Worm (Caenorhabditis elegans) whole organism, L1 larva: ENCODE measurements around the gene C29E4.10.

ENCODE experiments used
- C16A3.4 ChIP-seq: fragments of 150-350 bp; optimal IDR thresholded peaks from 2 replicates; lab custom pipeline; 2014; ENCODE audit warnings: missing biosample characterization, missing genetic modification characterization
- alr-1 ChIP-seq: fragments of 200-800 bp; sonication (Bioruptor generic); optimal IDR thresholded peaks from 2 replicates; lab custom pipeline; 2018; ENCODE audit warnings: borderline replicate concordance, mild to moderate bottlenecking, missing genetic modification characterization, missing compliant biosample characterization
- dpl-1 ChIP-seq, 3 experiments: fragments of 150-350 bp in 2 of 3; sonication (generic microtip) in 1 of 3; optimal IDR thresholded peaks; 2 replicates each; lab custom pipeline; 2014 to 2017; ENCODE audit warnings: missing biosample characterization in 3 of 3, missing genetic modification characterization in 3 of 3, missing genetic modification reagents in 3 of 3
- egl-27 ChIP-seq, 2 experiments: fragments of 150-350 bp in 1 of 2; sonication (generic microtip); optimal IDR thresholded peaks; 3 replicates each; lab custom pipeline; 2017 to 2018; ENCODE audit warnings: missing biosample characterization in 2 of 2, missing genetic modification characterization in 2 of 2, missing genetic modification reagents in 2 of 2
- fos-1 ChIP-seq: fragments of 150-350 bp; optimal IDR thresholded peaks from 2 replicates; lab custom pipeline; 2014; ENCODE audit warnings: missing biosample characterization, missing genetic modification characterization
- lin-13 ChIP-seq: fragments of 150-350 bp; optimal IDR thresholded peaks from 2 replicates; lab custom pipeline; 2014; ENCODE audit warnings: missing biosample characterization, missing genetic modification reagents, missing genetic modification characterization
- mab-9 ChIP-seq: fragments of 200-800 bp; sonication (Bioruptor generic); IDR thresholded peaks from 2 replicates; pipeline ENCODE4 v1.3.6; 2022; ENCODE audit warnings: missing genetic modification reagents, missing genetic modification characterization, missing compliant biosample characterization
- nhr-237 ChIP-seq: fragments of 150-350 bp; optimal IDR thresholded peaks from 2 replicates; lab custom pipeline; 2014; ENCODE audit warnings: missing biosample characterization, missing genetic modification characterization
- nhr-71 ChIP-seq: sonication (generic microtip); optimal IDR thresholded peaks from 2 replicates; lab custom pipeline; 2016; ENCODE audit warnings: mild to moderate bottlenecking, missing genetic modification characterization, moderate library complexity, missing compliant biosample characterization
- unc-62 ChIP-seq: fragments of 150-350 bp; optimal IDR thresholded peaks from 2 replicates; lab custom pipeline; 2014; ENCODE audit warnings: missing biosample characterization, missing genetic modification reagents, missing genetic modification characterization

DNA sequence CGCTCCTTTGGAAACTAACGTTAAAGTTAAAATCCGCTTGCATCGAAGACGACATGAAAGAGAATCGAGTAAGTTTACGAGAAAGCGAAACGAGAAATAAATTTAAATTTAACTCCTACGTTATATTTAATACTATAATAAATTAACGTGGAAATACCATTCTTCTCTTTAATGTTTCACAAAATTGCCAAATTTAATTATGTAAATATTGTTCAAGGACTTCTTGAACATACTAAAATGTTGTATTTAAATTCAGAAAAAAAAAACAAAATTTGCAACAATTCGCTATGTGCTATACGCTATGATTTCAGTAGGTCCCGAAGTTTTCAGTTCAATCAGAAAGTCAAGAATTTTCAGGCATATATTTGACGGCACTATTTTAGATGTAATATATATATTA, 40.7 kb upstream of the C29E4.10 start, which contains the start of gene ZK688.10:
- TF ChIP-seq C16A3.4 (tag; lab: Kevin White, UChicago) (no peak), dpl-1 (GFP tag; optimal IDR thresholded peaks at IDR 0.05; lab: Kevin White, UChicago) (no peak), lin-13 (GFP tag; lab: Kevin White, UChicago) (no peak), alr-1 (tag; lab: Kevin White, UChicago) (no peak), nhr-237 (no peak), unc-62 (GFP tag; lab: Kevin White, UChicago) (no peak), nhr-71 (tag; lab: Kevin White, UChicago) (no peak), egl-27 (tag; optimal IDR thresholded peaks at IDR 0.05; lab: Kevin White, UChicago) (no peak), mab-9 (GFP tag; lab: Robert Waterston, UW) (no peak), fos-1 (tag; lab: Kevin White, UChicago) (no peak)
